Fruit fly (Drosophila melanogaster) S2 (cell line): ENCODE data around the gene CG11555.
A peak's percentile ranks its signal among the peaks of the same experiment; 100 is the strongest.

Experiments used
- CG8478 ChIP-seq: fragments of >200 bp; optimal IDR thresholded peaks from 2 replicates; lab custom pipeline; 2018
- CTCF ChIP-seq, 2 experiments: fragments of >200 bp; optimal IDR thresholded peaks; 2 replicates each; lab custom pipeline; 2018

CG11555 gene

dm6 chr2L:290949-291348, 17.3 kb downstream of the CG11555 start:
- TF ChIP-seq CG8478 (lab: Kevin White, UChicago) (no peak), CTCF (optimal IDR thresholded peaks at IDR 0.05; lab: Kevin White, UChicago) (no peak)

dm6 chr2L:291657-292056, 18.0 kb downstream of the CG11555 start, which contains the start of gene CG3625:
TSS of gene CG3625 (minus strand) at chr2L:291795.
- TF ChIP-seq CTCF (optimal IDR thresholded peaks at IDR 0.05; lab: Kevin White, UChicago) (no peak), CG8478 (lab: Kevin White, UChicago) (no peak)

- TF ChIP-seq CG8478 (lab: Kevin White, UChicago), result no peak
These were observed 18.7 kb downstream of the CG11555 start, which contains the start of gene CG11562 for dm6 chr2L:292301-292700. TSS of gene CG11562 (plus strand) at chr2L:292419.

- TF ChIP-seq CTCF (optimal IDR thresholded peaks at IDR 0.05; lab: Kevin White, UChicago) (peak; percentile 35 to 48), CG8478 (lab: Kevin White, UChicago) (no peak)
These were observed 21.1 kb downstream of the CG11555 start, which contains the start of the genes U2af38 and Stip1 for dm6 chr2L:294452-295362. TSS of gene U2af38 (minus strand) at chr2L:294681. TSS of gene Stip1 (plus strand) at chr2L:295122.

- peak; percentile 1 to 12 for TF ChIP-seq CTCF (optimal IDR thresholded peaks at IDR 0.05; lab: Kevin White, UChicago)
- TF ChIP-seq CG8478 (lab: Kevin White, UChicago), result no peak
These were observed 24.0 kb downstream of the CG11555 start, which contains the start of gene Pi3K21B for dm6 chr2L:297480-298284. TSS of gene Pi3K21B (plus strand) at chr2L:297880.

- TF ChIP-seq CG8478 (lab: Kevin White, UChicago), result no peak
- no peak for TF ChIP-seq CTCF (optimal IDR thresholded peaks at IDR 0.05; lab: Kevin White, UChicago)
These were observed 24.6 kb downstream of the CG11555 start for dm6 chr2L:298285-298644.

dm6 chr2L:299038-299437, 25.4 kb downstream of the CG11555 start:
- TF ChIP-seq CG8478 (lab: Kevin White, UChicago) (no peak), CTCF (optimal IDR thresholded peaks at IDR 0.05; lab: Kevin White, UChicago) (no peak)

dm6 chr2L:300006-300405, 26.4 kb downstream of the CG11555 start:
- TF ChIP-seq CG8478 (lab: Kevin White, UChicago) (no peak), CTCF (optimal IDR thresholded peaks at IDR 0.05; lab: Kevin White, UChicago) (no peak)

dm6 chr2L:300877-301706, 27.5 kb downstream of the CG11555 start:
- no peak for TF ChIP-seq CTCF (optimal IDR thresholded peaks at IDR 0.05; lab: Kevin White, UChicago)
- TF ChIP-seq CG8478 (lab: Kevin White, UChicago), result no peak

- TF ChIP-seq CG8478 (lab: Kevin White, UChicago) (no peak), CTCF (optimal IDR thresholded peaks at IDR 0.05; lab: Kevin White, UChicago) (no peak)
These were observed 29.8 kb downstream of the CG11555 start for dm6 chr2L:303306-303962.

- TF ChIP-seq CTCF (optimal IDR thresholded peaks at IDR 0.05; lab: Kevin White, UChicago) (no peak), CG8478 (lab: Kevin White, UChicago) (no peak)
These were observed 31.6 kb downstream of the CG11555 start for dm6 chr2L:305198-305597.

- no peak for TF ChIP-seq CG8478 (lab: Kevin White, UChicago)
- TF ChIP-seq CTCF (optimal IDR thresholded peaks at IDR 0.05; lab: Kevin White, UChicago), result no peak
These were observed 32.0 kb downstream of the CG11555 start, which contains the start of gene Plc21C for dm6 chr2L:305646-306045. TSS of gene Plc21C (plus strand) at chr2L:305935.

dm6 chr2L:306188-306927, 32.7 kb downstream of the CG11555 start:
- TF ChIP-seq CTCF (optimal IDR thresholded peaks at IDR 0.05; lab: Kevin White, UChicago), result no peak
- no peak for TF ChIP-seq CG8478 (lab: Kevin White, UChicago)
